Worm (Caenorhabditis elegans): ENCODE results near the gene ssq-4.
A peak's percentile ranks its signal among the peaks of the same experiment; 100 is the strongest.
"Not testable (repeated sequence)": the region's sequence is repeated elsewhere in the genome, so short reads cannot be mapped to it uniquely, and the experiment has no call there.

The ssq-4 gene

DNA sequence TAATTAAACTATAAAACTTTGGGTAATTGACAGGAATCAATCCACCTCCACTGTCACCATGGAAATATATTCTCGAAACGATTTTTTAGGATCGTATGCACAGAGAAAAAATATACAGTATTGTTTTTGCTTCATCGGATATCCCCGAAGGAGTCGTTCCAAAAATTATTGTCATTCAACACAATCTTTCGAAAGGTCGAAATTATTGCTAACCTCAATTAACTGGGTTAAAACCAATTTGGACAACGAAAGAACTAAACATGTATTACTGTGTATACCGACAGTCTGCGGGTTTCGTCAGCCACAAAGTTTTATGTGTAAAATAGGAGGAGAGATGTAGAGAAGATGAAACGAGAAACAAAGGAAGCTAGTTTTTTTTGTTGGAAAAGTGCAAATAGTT is 47.0 kb downstream of the ssq-4 start (continued):
- TF ChIP-seq nhr-77 (tag; optimal IDR thresholded peaks at IDR 0.05) (no peak), lin-14 (GFP tag; optimal IDR thresholded peaks at IDR 0.05) (peak; percentile 64), unc-86 (tag; optimal IDR thresholded peaks at IDR 0.05) (no peak), nhr-76 (tag; optimal IDR thresholded peaks at IDR 0.05) (no peak), ces-1 (GFP tag; optimal IDR thresholded peaks at IDR 0.05) (no peak), ceh-82 (tag; optimal IDR thresholded peaks at IDR 0.05) (no peak), fkh-10 (GFP tag; optimal IDR thresholded peaks at IDR 0.05) (no peak), lsy-2 (tag; optimal IDR thresholded peaks at IDR 0.05) (no peak), ama-1 (optimal IDR thresholded peaks at IDR 0.05) (no peak), snpc-4 (tag; optimal IDR thresholded peaks at IDR 0.05) (peak; percentile 96), sox-4 (tag; optimal IDR thresholded peaks at IDR 0.05) (no peak), Y116A8C.19 (tag; optimal IDR thresholded peaks at IDR 0.05; ENCODE audit: borderline replicate concordance) (no peak), nhr-71 (tag; optimal IDR thresholded peaks at IDR 0.05) (peak; percentile 43), jun-1 (tag; optimal IDR thresholded peaks at IDR 0.05) (no peak), isw-1 (GFP tag; IDR thresholded peaks at IDR 0.05) (no peak), nhr-12 (tag; optimal IDR thresholded peaks at IDR 0.05) (no peak), elt-3 (tag; optimal IDR thresholded peaks at IDR 0.05) (peak in 1 of 6 experiments; percentile 5), irx-1 (tag; optimal IDR thresholded peaks at IDR 0.05) (no peak), ets-5 (GFP tag; IDR thresholded peaks at IDR 0.05) (no peak), xbp-1 (tag; optimal IDR thresholded peaks at IDR 0.05) (peak; percentile 5), swsn-7 (tag; optimal IDR thresholded peaks at IDR 0.05) (peak; percentile 15), tbx-2 (tag; optimal IDR thresholded peaks at IDR 0.05) (no peak), nhr-28 (tag; optimal IDR thresholded peaks at IDR 0.05) (no peak), mab-9 (GFP tag; IDR thresholded peaks at IDR 0.05) (no peak), ceh-88 (GFP tag; IDR thresholded peaks at IDR 0.05) (no peak), mdl-1 (tag; optimal IDR thresholded peaks at IDR 0.05) (no peak), ztf-11 (tag; optimal IDR thresholded peaks at IDR 0.05) (no peak), ztf-4 (tag; optimal IDR thresholded peaks at IDR 0.05) (no peak), egl-27 (tag; optimal IDR thresholded peaks at IDR 0.05) (no peak), lir-3 (tag; optimal IDR thresholded peaks at IDR 0.05; ENCODE audit: poor library complexity) (no peak), nhr-84 (tag; optimal IDR thresholded peaks at IDR 0.05) (no peak), egl-13 (tag; optimal IDR thresholded peaks at IDR 0.05) (no peak), skn-1 (tag; optimal IDR thresholded peaks at IDR 0.05) (no peak), ceh-63 (GFP tag; optimal IDR thresholded peaks at IDR 0.05) (no peak), dsc-1 (tag; optimal IDR thresholded peaks at IDR 0.05) (no peak), grh-1 (GFP tag; IDR thresholded peaks at IDR 0.05) (0 out of 2 replicates have a peak, but pooled peaks have one; percentile 34), nhr-47 (tag; optimal IDR thresholded peaks at IDR 0.05) (peak; percentile 52), pag-3 (tag; optimal IDR thresholded peaks at IDR 0.05; ENCODE audit: borderline replicate concordance, insufficient read depth) (no peak), mef-2 (tag; optimal IDR thresholded peaks at IDR 0.05) (no peak), ceh-8 (GFP tag; optimal IDR thresholded peaks at IDR 0.05) (no peak)

DNA sequence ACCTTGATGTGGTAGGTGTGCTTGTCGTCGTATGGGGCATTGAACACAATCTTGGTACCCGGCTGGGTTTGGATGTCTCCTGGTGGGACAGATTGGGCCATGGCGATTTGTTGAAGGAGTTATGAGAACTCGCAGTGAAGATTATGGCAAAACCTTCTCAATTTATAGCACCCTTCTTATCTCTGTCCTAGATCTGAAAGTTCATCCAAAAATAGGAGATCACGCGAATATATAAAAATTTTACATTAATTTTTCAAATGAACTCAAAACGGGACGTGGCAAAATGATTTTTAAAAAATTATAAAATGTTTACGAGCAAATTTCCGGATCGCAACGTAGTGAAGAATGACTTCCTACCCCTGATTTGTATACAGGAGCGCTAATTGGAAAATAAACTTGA is 48.7 kb downstream of the ssq-4 start, which contains the start of gene msp-53:
Gene msp-53, minus strand, starts transcription at position 101 of the 400 bp plus-strand sequence.
- not testable (repeated sequence) for TF ChIP-seq unc-30, lin-15B, ztf-11 (tag; optimal IDR thresholded peaks at IDR 0.05)

DNA sequence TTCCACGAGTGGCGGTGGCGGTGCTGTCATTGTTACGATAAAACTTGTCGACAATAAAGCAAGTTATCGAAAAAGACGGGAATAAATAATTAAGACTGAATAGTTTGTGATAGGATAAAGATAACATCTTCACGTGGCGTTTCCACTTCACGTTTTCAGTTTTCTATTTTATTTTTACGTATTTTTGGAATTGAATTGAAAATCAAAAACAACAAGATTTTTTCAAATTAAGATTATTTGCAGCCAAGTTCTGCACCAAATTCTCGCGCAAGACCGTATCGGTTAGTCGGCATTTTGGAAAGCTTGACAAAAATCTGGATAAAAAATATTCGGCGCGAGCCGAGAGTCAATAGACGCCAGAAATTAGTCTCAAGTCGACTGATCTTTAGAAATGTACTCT is 50.6 kb downstream of the ssq-4 start, which contains the start of gene ttbk-2.2:
Gene ttbk-2.2, minus strand, starts transcription at position 101 of the 400 bp plus-strand sequence.
- not testable (repeated sequence) for TF ChIP-seq unc-62 (GFP tag; optimal IDR thresholded peaks at IDR 0.05); sptf-1 (tag; optimal IDR thresholded peaks at IDR 0.05); lin-35 (GFP tag; optimal IDR thresholded peaks at IDR 0.05)

All from whole organism, L1 larva.